Fruit fly (Drosophila melanogaster): ENCODE measurements around the gene CG7376.
A peak's percentile ranks its signal among the peaks of the same experiment; 100 is the strongest.

CG7376 gene

DNA sequence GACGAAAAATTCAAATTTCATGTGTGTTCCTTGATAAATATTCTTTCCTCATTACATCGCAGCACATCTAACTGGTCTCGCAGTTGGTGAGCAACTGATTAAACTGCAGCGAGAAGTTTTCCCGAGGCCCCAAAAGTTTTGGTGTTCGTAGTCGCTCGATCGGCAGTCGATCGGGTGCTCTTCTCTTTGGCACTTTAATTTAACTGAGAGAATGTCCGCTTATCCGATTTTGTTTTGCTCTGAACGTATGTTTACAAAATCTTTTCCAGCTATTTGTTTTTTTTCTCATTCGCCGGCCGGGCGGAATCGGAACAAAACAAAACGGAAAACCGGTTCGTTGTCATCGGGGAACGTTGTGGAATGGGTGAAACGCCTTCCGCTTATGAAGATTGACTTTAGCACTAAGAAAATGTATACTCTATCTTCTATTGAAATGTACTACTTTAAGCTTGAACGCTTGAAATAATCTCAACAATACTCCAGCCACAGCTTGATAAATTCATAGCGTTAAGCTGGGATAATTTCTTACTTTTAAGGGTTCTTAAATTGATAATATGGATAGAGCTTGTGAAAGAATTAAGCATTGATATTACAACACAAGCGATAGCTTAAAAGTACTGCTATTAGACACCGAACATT is 44.6 kb downstream of the CG7376 start (continued):
- TF ChIP-seq sens (GFP tag) (peak; percentile 87), knrl (GFP tag; IDR thresholded peaks at IDR 0.05; ENCODE audit: partially characterized antibody) (no peak), unpg (GFP tag; optimal IDR thresholded peaks at IDR 0.05) (peak; percentile 37), CG14965 (GFP tag; optimal IDR thresholded peaks at IDR 0.05; ENCODE audit: borderline replicate concordance) (no peak), org-1 (GFP tag; optimal IDR thresholded peaks at IDR 0.05) (no peak), ro (GFP tag; IDR thresholded peaks at IDR 0.05) (no peak), Hey (tag; optimal IDR thresholded peaks at IDR 0.05) (no peak), CG11723 (GFP tag; optimal IDR thresholded peaks at IDR 0.05) (no peak), CG12769 (tag; optimal IDR thresholded peaks at IDR 0.05) (peak; percentile 21), CG42726 (GFP tag; IDR thresholded peaks at IDR 0.05; ENCODE audit: partially characterized antibody) (no peak), Atf6 (GFP tag; IDR thresholded peaks at IDR 0.05) (no peak), CG1792 (GFP tag; optimal IDR thresholded peaks at IDR 0.05) (no peak), Asciz (GFP tag; optimal IDR thresholded peaks at IDR 0.05) (peak; percentile 36), Ravus (GFP tag; IDR thresholded peaks at IDR 0.05) (no peak), Hmx (GFP tag; optimal IDR thresholded peaks at IDR 0.05) (no peak), crp (GFP tag; optimal IDR thresholded peaks at IDR 0.05) (no peak), NfI (GFP tag; optimal IDR thresholded peaks at IDR 0.05) (no peak), gt (GFP tag; IDR thresholded peaks at IDR 0.05) (no peak), CG17912 (GFP tag; optimal IDR thresholded peaks at IDR 0.05) (peak; percentile 13), oc (tag; optimal IDR thresholded peaks at IDR 0.05) (peak; percentile 29), sna (GFP tag; IDR thresholded peaks at IDR 0.05; ENCODE audit: partially characterized antibody) (peak; percentile 23; the same call in 1 of the 2 replicates), onecut (GFP tag; IDR thresholded peaks at IDR 0.05) (peak; percentile 24; the same call in 1 of the 2 replicates), Gug (GFP tag; IDR thresholded peaks at IDR 0.05) (no peak), Jarid2 (GFP tag; optimal IDR thresholded peaks at IDR 0.05) (peak; percentile 80), CG8281 (tag; optimal IDR thresholded peaks at IDR 0.05) (no peak), gsb (GFP tag; IDR thresholded peaks at IDR 0.05) (no peak), Dp (GFP tag; optimal IDR thresholded peaks at IDR 0.05) (no peak), dmrt11E (tag; optimal IDR thresholded peaks at IDR 0.05) (no peak), C15 (GFP tag; IDR thresholded peaks at IDR 0.05) (no peak), CG10979 (tag; optimal IDR thresholded peaks at IDR 0.05) (peak; percentile 10), CG12942 (GFP tag; optimal IDR thresholded peaks at IDR 0.05) (no peak), hb (GFP tag; IDR thresholded peaks at IDR 0.05; ENCODE audit: partially characterized antibody) (no peak), pfk (GFP tag; optimal IDR thresholded peaks at IDR 0.05) (peak; percentile 94), PHDP (tag; optimal IDR thresholded peaks at IDR 0.05) (peak; percentile 43), CG17568 (GFP tag; optimal IDR thresholded peaks at IDR 0.05) (peak; percentile 58), bsh (GFP tag; optimal IDR thresholded peaks at IDR 0.05) (peak in 1 of 2 experiments; percentile 56), bigmax (GFP tag; optimal IDR thresholded peaks at IDR 0.05) (no peak), Dbx (GFP tag; IDR thresholded peaks at IDR 0.05) (no peak), CG15269 (tag; optimal IDR thresholded peaks at IDR 0.05) (no peak), Sry-β (GFP tag; optimal IDR thresholded peaks at IDR 0.05) (no peak), sens-2 (GFP tag; IDR thresholded peaks at IDR 0.05) (no peak), vfl (GFP tag; optimal IDR thresholded peaks at IDR 0.05) (no peak), Ada2b (GFP tag; IDR thresholded peaks at IDR 0.05) (no peak), bbx (GFP tag; IDR thresholded peaks at IDR 0.05; ENCODE audit: partially characterized antibody) (peak; percentile 11; the same call in 1 of the 2 replicates), nau (GFP tag; optimal IDR thresholded peaks at IDR 0.05) (peak; percentile 16), gro (GFP tag; optimal IDR thresholded peaks at IDR 0.05) (no peak), Bdp1 (GFP tag; optimal IDR thresholded peaks at IDR 0.05) (no peak), hkb (optimal IDR thresholded peaks at IDR 0.05) (no peak), hkb (GFP tag; IDR thresholded peaks at IDR 0.05) (peak; percentile 57; the same call in 1 of the 2 replicates)
